Fruit fly (Drosophila melanogaster) whole organism, embryonic: ENCODE results near the gene Lmpt.
A peak's percentile ranks its signal among the peaks of the same experiment; 100 is the strongest.

ENCODE experiments used
- Adf1 ChIP-seq: fragments of 200-800 bp; sonication (Bioruptor generic); IDR thresholded peaks from 2 replicates; pipeline ENCODE4 v1.3.6; 2022; ENCODE audit warnings: missing biosample characterization, missing genetic modification characterization
- B-H2 ChIP-seq: fragments of 200-800 bp; sonication (Bioruptor generic); optimal IDR thresholded peaks from 2 replicates; lab custom pipeline; 2018; ENCODE audit warnings: missing biosample characterization, mild to moderate bottlenecking, missing genetic modification characterization
- CG10267 ChIP-seq: fragments of 200-800 bp; sonication (Bioruptor generic); optimal IDR thresholded peaks from 2 replicates; lab custom pipeline; 2018; ENCODE audit warnings: missing biosample characterization, mild to moderate bottlenecking, missing genetic modification characterization, moderate library complexity
- CG12659 ChIP-seq: fragments of 200-800 bp; sonication (Bioruptor generic); optimal IDR thresholded peaks from 3 replicates; lab custom pipeline; 2017; ENCODE audit warnings: mild to moderate bottlenecking, missing biosample characterization, missing genetic modification reagents, missing genetic modification characterization
- CG13287 ChIP-seq: fragments of 200-800 bp; sonication (Bioruptor generic); IDR thresholded peaks from 2 replicates; pipeline ENCODE4 v1.3.6; 2022; ENCODE audit warnings: missing biosample characterization, missing genetic modification characterization; ENCODE audit not compliant: partially characterized antibody
- CG18619 ChIP-seq: fragments of 200-800 bp; sonication (Bioruptor generic); optimal IDR thresholded peaks from 3 replicates; lab custom pipeline; 2017; ENCODE audit warnings: missing biosample characterization, mild to moderate bottlenecking, missing genetic modification characterization
- CG18764 ChIP-seq: fragments of 200-800 bp; sonication (Bioruptor generic); optimal IDR thresholded peaks from 3 replicates; lab custom pipeline; 2016; ENCODE audit warnings: missing biosample characterization, missing genetic modification characterization
- CG31224 ChIP-seq: fragments of 200-800 bp; sonication (Bioruptor generic); IDR thresholded peaks from 2 replicates; pipeline ENCODE4 v1.3.6; 2022; ENCODE audit warnings: missing biosample characterization, missing genetic modification characterization
- CG33213 ChIP-seq: fragments of 200-800 bp; sonication (Bioruptor generic); optimal IDR thresholded peaks from 3 replicates; lab custom pipeline; 2016; ENCODE audit warnings: missing biosample characterization, missing genetic modification characterization
- CG4360 ChIP-seq: fragments of 200-800 bp; sonication (Bioruptor generic); IDR thresholded peaks from 2 replicates; pipeline ENCODE4 v1.3.6; 2022; ENCODE audit warnings: missing biosample characterization, missing genetic modification characterization
- CG4707 ChIP-seq: fragments of 200-800 bp; sonication (Bioruptor generic); optimal IDR thresholded peaks from 2 replicates; lab custom pipeline; 2018; ENCODE audit warnings: missing biosample characterization, mild to moderate bottlenecking, missing genetic modification characterization, moderate library complexity
- CG6791 ChIP-seq: fragments of 200-800 bp; sonication (Bioruptor generic); IDR thresholded peaks from 3 replicates; pipeline ENCODE4 v1.3.6; 2022; ENCODE audit warnings: missing biosample characterization, missing genetic modification characterization; ENCODE audit not compliant: partially characterized antibody
- CG7271 ChIP-seq: fragments of 200-800 bp; sonication (Bioruptor generic); optimal IDR thresholded peaks from 2 replicates; lab custom pipeline; 2018; ENCODE audit warnings: missing biosample characterization, mild to moderate bottlenecking, missing genetic modification characterization, moderate library complexity
- CG7745 ChIP-seq: fragments of 200-800 bp; sonication (Bioruptor generic); optimal IDR thresholded peaks from 2 replicates; lab custom pipeline; 2018; ENCODE audit warnings: missing biosample characterization, mild to moderate bottlenecking, missing genetic modification characterization, moderate library complexity
- CG7839 ChIP-seq: fragments of 200-800 bp; sonication (Bioruptor generic); optimal IDR thresholded peaks from 3 replicates; lab custom pipeline; 2018; ENCODE audit warnings: missing biosample characterization, mild to moderate bottlenecking, missing genetic modification characterization, moderate library complexity
- CG7987 ChIP-seq: fragments of 200-800 bp; sonication (Bioruptor generic); optimal IDR thresholded peaks from 2 replicates; lab custom pipeline; 2018; ENCODE audit warnings: missing biosample characterization, mild to moderate bottlenecking, missing genetic modification characterization, moderate library complexity
- CG8089 ChIP-seq: fragments of 200-800 bp; sonication (Bioruptor generic); optimal IDR thresholded peaks from 3 replicates; lab custom pipeline; 2016; ENCODE audit warnings: missing biosample characterization, missing genetic modification characterization
- Camta ChIP-seq: fragments of 200-800 bp; sonication (Bioruptor generic); optimal IDR thresholded peaks from 2 replicates; lab custom pipeline; 2016; ENCODE audit warnings: missing biosample characterization, missing genetic modification characterization
- D19A ChIP-seq: fragments of 200-800 bp; optimal IDR thresholded peaks from 3 replicates; lab custom pipeline; 2019; ENCODE audit warnings: missing biosample characterization, mild to moderate bottlenecking, missing genetic modification characterization, moderate library complexity
- Dbx ChIP-seq: fragments of 200-800 bp; sonication (Bioruptor generic); IDR thresholded peaks from 3 replicates; pipeline ENCODE4 v1.3.6; 2022; ENCODE audit warnings: missing biosample characterization, missing genetic modification characterization
- Ets65A ChIP-seq: fragments of 200-800 bp; sonication (Bioruptor generic); peaks from one replicate; lab custom pipeline; 2016; ENCODE audit warnings: missing biosample characterization, missing genetic modification characterization
- Ets97D ChIP-seq: fragments of 200-800 bp; sonication (Bioruptor generic); optimal IDR thresholded peaks from 3 replicates; lab custom pipeline; 2016; ENCODE audit warnings: missing biosample characterization, missing genetic modification characterization
- Gug ChIP-seq: fragments of 200-800 bp; sonication (Bioruptor generic); IDR thresholded peaks from 4 replicates; pipeline ENCODE4 v1.3.6; 2022; ENCODE audit warnings: missing biosample characterization, missing genetic modification characterization
- HmgD ChIP-seq: fragments of 200-800 bp; sonication (Bioruptor generic); optimal IDR thresholded peaks from 3 replicates; lab custom pipeline; 2016; ENCODE audit warnings: missing biosample characterization, missing genetic modification characterization
- Hr3 ChIP-seq: fragments of 200-800 bp; sonication (Bioruptor generic); optimal IDR thresholded peaks from 3 replicates; lab custom pipeline; 2016; ENCODE audit warnings: missing biosample characterization, missing genetic modification characterization
- Scr ChIP-seq: fragments of 200-800 bp; sonication (Bioruptor generic); IDR thresholded peaks from 2 replicates; pipeline ENCODE4 v1.3.6; 2022; ENCODE audit warnings: missing biosample characterization, missing genetic modification characterization; ENCODE audit not compliant: partially characterized antibody
- Sin3A ChIP-seq: fragments of >200 bp; optimal IDR thresholded peaks from 2 replicates; lab custom pipeline; 2018
- ac ChIP-seq: fragments of 200-800 bp; sonication (Bioruptor generic); optimal IDR thresholded peaks from 3 replicates; lab custom pipeline; 2017; ENCODE audit warnings: missing biosample characterization, mild to moderate bottlenecking, missing genetic modification characterization
- az2 ChIP-seq: fragments of 200-800 bp; sonication (Bioruptor generic); optimal IDR thresholded peaks from 3 replicates; lab custom pipeline; 2016; ENCODE audit warnings: missing biosample characterization, missing genetic modification characterization
- bigmax ChIP-seq: fragments of 200-800 bp; sonication (Bioruptor generic); optimal IDR thresholded peaks from 2 replicates; lab custom pipeline; 2018; ENCODE audit warnings: missing biosample characterization, mild to moderate bottlenecking, missing genetic modification characterization
- cas ChIP-seq: fragments of 200-800 bp; sonication (Bioruptor generic); IDR thresholded peaks from 2 replicates; pipeline ENCODE4 v1.3.6; 2022; ENCODE audit warnings: missing biosample characterization, missing genetic modification characterization
- croc ChIP-seq: fragments of 200-800 bp; sonication (Bioruptor generic); conservative IDR thresholded peaks from 3 replicates; pipeline ENCODE4 v1.3.6; 2022; ENCODE audit warnings: missing biosample characterization, missing genetic modification characterization
- emc ChIP-seq: fragments of 200-800 bp; sonication (Bioruptor generic); optimal IDR thresholded peaks from 2 replicates; lab custom pipeline; 2016; ENCODE audit warnings: missing biosample characterization, missing genetic modification characterization
- eve ChIP-seq, 2 experiments: fragments of >200 bp; optimal IDR thresholded peaks; 2 replicates each; lab custom pipeline; 2017; ENCODE audit warnings: missing biosample characterization in 2 of 2, missing genetic modification characterization in 2 of 2
- gsb ChIP-seq: fragments of 200-800 bp; sonication (Bioruptor generic); IDR thresholded peaks from 2 replicates; pipeline ENCODE4 v1.3.6; 2022; ENCODE audit warnings: missing biosample characterization, missing genetic modification characterization
- lilli ChIP-seq: fragments of 200-800 bp; sonication (Bioruptor generic); optimal IDR thresholded peaks from 3 replicates; lab custom pipeline; 2016; ENCODE audit warnings: missing biosample characterization, missing genetic modification characterization
- nom ChIP-seq: fragments of 200-800 bp; sonication (Bioruptor generic); optimal IDR thresholded peaks from 2 replicates; lab custom pipeline; 2017; ENCODE audit warnings: missing biosample characterization, missing genetic modification characterization, mild to moderate bottlenecking, moderate library complexity, missing genetic modification reagents
- onecut ChIP-seq: fragments of 200-800 bp; sonication (Bioruptor generic); IDR thresholded peaks from 2 replicates; pipeline ENCODE4 v1.3.6; 2022; ENCODE audit warnings: missing biosample characterization, missing genetic modification characterization
- org-1 ChIP-seq: fragments of 200-800 bp; sonication (Bioruptor generic); optimal IDR thresholded peaks from 2 replicates; lab custom pipeline; 2017; ENCODE audit warnings: missing biosample characterization, missing genetic modification characterization
- pan ChIP-seq, 4 experiments: fragments of >200 bp in 3 of 4; fragments of 200-800 bp in 1 of 4; sonication (Bioruptor generic) in 1 of 4; optimal IDR thresholded peaks in 3 of 4; IDR thresholded peaks in 1 of 4; 2 replicates each; pipeline versions ENCODE4 v1.3.6 to Lab custom; 2017 to 2022; ENCODE audit warnings: missing biosample characterization in 2 of 4, missing genetic modification characterization in 2 of 4, mixed read lengths in 1 of 4
- phol ChIP-seq: fragments of 200-800 bp; sonication (Bioruptor generic); optimal IDR thresholded peaks from 3 replicates; lab custom pipeline; 2018; ENCODE audit warnings: missing biosample characterization, mild to moderate bottlenecking, missing genetic modification characterization, moderate library complexity
- pita ChIP-seq: fragments of 200-800 bp; sonication (Bioruptor generic); optimal IDR thresholded peaks from 2 replicates; lab custom pipeline; 2017; ENCODE audit warnings: missing biosample characterization, mild to moderate bottlenecking, missing genetic modification characterization
- repo ChIP-seq: fragments of 200-800 bp; sonication (Bioruptor generic); optimal IDR thresholded peaks from 2 replicates; lab custom pipeline; 2016; ENCODE audit warnings: missing biosample characterization, missing genetic modification characterization
- slbo ChIP-seq: fragments of 200-800 bp; sonication (Bioruptor generic); IDR thresholded peaks from 2 replicates; pipeline ENCODE4 v1.3.6; 2022; ENCODE audit warnings: missing biosample characterization, missing genetic modification characterization
- zf30C ChIP-seq: fragments of 200-800 bp; sonication (Bioruptor generic); optimal IDR thresholded peaks from 3 replicates; lab custom pipeline; 2018; ENCODE audit warnings: missing biosample characterization, mild to moderate bottlenecking, missing genetic modification characterization

The Lmpt gene

DNA sequence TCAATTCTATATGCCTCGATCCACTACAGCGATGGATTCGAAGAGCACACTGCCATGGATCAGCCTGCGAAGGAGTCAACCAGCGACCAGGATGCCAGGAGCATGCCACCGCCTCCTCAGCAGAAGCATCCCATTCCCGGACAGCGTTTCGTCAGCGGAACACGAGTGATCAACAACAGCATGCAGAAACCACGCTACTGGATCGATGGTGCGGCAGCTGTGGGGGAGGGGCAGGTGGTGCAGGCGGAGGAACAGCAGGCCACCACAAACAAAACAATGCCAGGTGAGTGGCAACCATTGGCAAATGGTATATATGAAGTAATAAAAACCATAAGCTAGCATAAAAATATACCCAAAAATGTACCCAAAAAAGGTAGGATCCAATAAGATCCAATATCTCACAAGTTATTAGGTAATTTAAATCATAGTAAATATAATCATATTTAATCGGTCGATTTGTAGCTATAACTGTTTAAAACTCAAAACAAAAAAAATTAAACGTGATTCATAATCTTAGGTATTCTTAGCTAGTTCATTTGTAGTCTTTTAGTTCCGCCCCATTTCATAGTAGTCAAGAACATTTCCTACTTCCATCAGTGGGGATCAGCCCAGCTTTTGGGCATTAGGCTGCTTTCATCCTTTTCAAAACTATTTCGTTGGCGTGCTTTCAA, 19.4 kb upstream of the Lmpt start, which contains the start of gene CG32161 (continued):
- TF ChIP-seq CG18619 (no peak), Gug (GFP tag; lab: Robert Waterston, UW) (no peak), Scr (GFP tag; lab: Robert Waterston, UW) (no peak), Adf1 (GFP tag; lab: Robert Waterston, UW) (no peak), az2 (no peak), CG7271 (tag; lab: Kevin White, UChicago) (no peak), org-1 (no peak), ac (no peak), onecut (GFP tag; lab: Robert Waterston, UW) (peak; percentile 9; the same call in 1 of the 2 replicates), Hr3 (GFP tag; lab: Kevin White, UChicago) (no peak)

- TF ChIP-seq gsb (GFP tag; lab: Robert Waterston, UW) = 0 out of 2 replicates have a peak, but pooled peaks have one; percentile 15
- TF ChIP-seq CG8089 (GFP tag; lab: Kevin White, UChicago) = no peak
- no peak for TF ChIP-seq CG18764
- TF ChIP-seq, all 482 proteins: peak for 1
These were observed 13.5 kb upstream of the Lmpt start for dm6 chr3L:16851566-16851965.

DNA sequence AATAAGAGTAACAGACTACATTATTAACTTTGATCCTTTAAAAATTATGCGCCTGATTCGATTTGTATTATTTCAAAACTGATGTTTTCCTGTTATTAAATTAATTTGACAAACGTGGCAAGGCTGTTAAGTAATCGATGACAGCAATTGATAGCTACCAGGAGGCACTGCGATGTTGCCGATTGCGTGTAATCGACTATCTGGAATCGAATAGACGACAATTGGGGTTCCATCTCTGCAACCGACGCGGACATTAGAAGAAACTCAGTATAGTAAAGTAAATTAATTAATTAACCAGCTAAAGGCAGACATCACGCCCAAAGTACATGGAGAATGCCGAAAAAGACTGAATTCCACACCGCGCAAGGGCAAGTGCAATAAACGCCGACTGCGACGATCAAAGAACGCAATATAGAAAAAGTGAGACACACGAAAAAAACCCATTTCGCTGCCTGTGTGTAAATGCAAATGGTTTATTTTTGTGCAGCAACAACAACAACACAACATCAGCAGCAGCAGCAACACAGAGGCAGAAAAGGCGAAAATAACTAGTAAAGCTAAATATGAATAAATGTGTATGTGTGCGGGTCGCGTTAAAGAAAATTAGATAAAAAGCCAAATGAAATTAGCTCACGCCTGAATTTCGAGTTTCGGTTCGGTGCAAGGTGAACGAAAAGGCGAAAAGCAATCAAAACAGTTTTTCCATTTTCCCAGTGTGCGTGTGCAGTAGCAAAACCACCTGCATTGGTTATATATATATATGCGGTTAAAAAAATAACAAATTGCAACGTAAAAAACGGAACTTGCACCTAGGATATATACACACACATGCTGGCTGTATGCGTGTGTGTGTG, 11.3 kb upstream of the Lmpt start, which contains the start of gene sina:
TSS of gene sina (plus strand) at position 219 of the 854 bp plus-strand sequence.
- TF ChIP-seq CG7987 (GFP tag; lab: Kevin White, UChicago) (peak; percentile 26), Camta (GFP tag; lab: Kevin White, UChicago) (peak; percentile 27), CG10267 (tag; lab: Kevin White, UChicago) (peak; percentile 68), CG12659 (GFP tag; lab: Kevin White, UChicago) (peak; percentile 87), Ets65A (GFP tag; lab: Kevin White, UChicago) (peak; percentile 84), B-H2 (peak; percentile 44), Sin3A (lab: Kevin White, UChicago) (peak; percentile 4), CG13287 (GFP tag; lab: Robert Waterston, UW) (peak; percentile 88), CG4360 (GFP tag; lab: Robert Waterston, UW) (peak; percentile 86), Dbx (peak; percentile 41; the same call in 1 of the 3 replicates), croc (no peak), cas (GFP tag; lab: Robert Waterston, UW) (no peak), CG7745 (tag; lab: Kevin White, UChicago) (peak; percentile 93), Ets97D (peak; percentile 81), phol (tag; lab: Kevin White, UChicago) (peak; percentile 61), slbo (GFP tag; lab: Robert Waterston, UW) (peak; percentile 8; the same call in 1 of the 2 replicates), repo (GFP tag; lab: Kevin White, UChicago) (no peak), pan (optimal IDR thresholded peaks at IDR 0.05; lab: Kevin White, UChicago) (no peak), pan (GFP tag; optimal IDR thresholded peaks at IDR 0.05 in 1 of 2, IDR thresholded peaks at IDR 0.05 in 1 of 2) (peak in 1 of 2 experiments; percentile 19), nom (GFP tag; lab: Kevin White, UChicago) (peak; percentile 8), CG6791 (GFP tag; lab: Robert Waterston, UW) (peak; percentile 90), pita (GFP tag; lab: Kevin White, UChicago) (no peak), CG31224 (GFP tag; lab: Robert Waterston, UW) (no peak), zf30C (GFP tag; lab: Kevin White, UChicago) (no peak), HmgD (peak; percentile 22), CG7839 (tag; lab: Kevin White, UChicago) (peak; percentile 43), bigmax (GFP tag; lab: Kevin White, UChicago) (no peak), emc (no peak), eve (GFP tag; optimal IDR thresholded peaks at IDR 0.05; lab: Kevin White, UChicago) (no peak), CG33213 (peak; percentile 61), CG4707 (GFP tag; lab: Kevin White, UChicago) (no peak), lilli (GFP tag; lab: Kevin White, UChicago) (peak; percentile 52), D19A (tag; lab: Kevin White, UChicago) (peak; percentile 39)
